Worm (Caenorhabditis elegans) whole organism, L4 larva: ENCODE results near the gene trpp-3.

ENCODE experiments used
- ama-1 ChIP-seq: fragments of 150-350 bp; optimal IDR thresholded peaks from 2 replicates; lab custom pipeline; 2014; ENCODE audit warnings: inconsistent platforms, mixed read lengths
- fos-1 ChIP-seq: fragments of 150-350 bp; optimal IDR thresholded peaks from 2 replicates; lab custom pipeline; 2014; ENCODE audit warnings: missing biosample characterization, missing genetic modification characterization
- jun-1 ChIP-seq: fragments of 150-350 bp; optimal IDR thresholded peaks from 2 replicates; lab custom pipeline; 2014; ENCODE audit warnings: missing biosample characterization, missing genetic modification reagents, missing genetic modification characterization
- lir-3 ChIP-seq: sonication (generic microtip); optimal IDR thresholded peaks from 2 replicates; lab custom pipeline; 2016; ENCODE audit warnings: mild to moderate bottlenecking, missing genetic modification characterization, missing compliant biosample characterization
- mdl-1 ChIP-seq, 2 experiments: fragments of 150-350 bp in 1 of 2; sonication (generic microtip) in 1 of 2; optimal IDR thresholded peaks; 2 replicates each; lab custom pipeline; 2014 to 2017; ENCODE audit warnings: missing biosample characterization in 2 of 2, missing genetic modification characterization in 2 of 2
- nhr-76 ChIP-seq: fragments of 150-350 bp; optimal IDR thresholded peaks from 2 replicates; lab custom pipeline; 2014; ENCODE audit warnings: missing biosample characterization, missing genetic modification characterization
- set-16 ChIP-seq: fragments of 200-800 bp; sonication (Bioruptor generic); IDR thresholded peaks from 2 replicates; pipeline ENCODE4 v1.3.6; 2022; ENCODE audit warnings: missing genetic modification reagents, missing genetic modification characterization, missing compliant biosample characterization

ce11 chrIII:9525252-9525651, at the start of gene trpp-3:
- TF ChIP-seq set-16 (GFP tag; lab: Robert Waterston, UW) (no peak), mdl-1 (tag; optimal IDR thresholded peaks at IDR 0.05; lab: Kevin White, UChicago) (no peak), jun-1 (no peak), lir-3 (tag; lab: Kevin White, UChicago) (no peak), ama-1 (lab: Kevin White, UChicago) (no peak), fos-1 (tag; lab: Kevin White, UChicago) (no peak), nhr-76 (no peak)
